Worm (Caenorhabditis elegans): ENCODE measurements around the gene F09E5.12.
A peak's percentile ranks its signal among the peaks of the same experiment; 100 is the strongest.

The F09E5.12 gene

ce11 chrII:5338301-5338700 is 32.2 kb downstream of the F09E5.12 start:
- TF ChIP-seq lin-1 (GFP tag; IDR thresholded peaks at IDR 0.05): no peak
- TF ChIP-seq nhr-77 (tag; optimal IDR thresholded peaks at IDR 0.05): peak; percentile 42
- TF ChIP-seq pha-4 (GFP tag; IDR thresholded peaks at IDR 0.05): no peak
- peak; percentile 92 for TF ChIP-seq pha-4 (tag; optimal IDR thresholded peaks at IDR 0.05)
- TF ChIP-seq unc-62 (GFP tag; optimal IDR thresholded peaks at IDR 0.05 in 1 of 2): no peak
- TF ChIP-seq unc-62 (tag; optimal IDR thresholded peaks at IDR 0.05): no peak
- no peak for TF ChIP-seq F44E2.7 (GFP tag; IDR thresholded peaks at IDR 0.05)
- no peak for TF ChIP-seq zfp-3 (GFP tag; conservative IDR thresholded peaks at IDR 0.05)
- TF ChIP-seq daf-19 (GFP tag; conservative IDR thresholded peaks at IDR 0.05): no peak
- no peak for TF ChIP-seq zip-2 (tag; optimal IDR thresholded peaks at IDR 0.05)
- TF ChIP-seq ztf-7 (tag; optimal IDR thresholded peaks at IDR 0.05): no peak
- no peak for TF ChIP-seq Y105C5A.15 (GFP tag; IDR thresholded peaks at IDR 0.05)
- no peak for TF ChIP-seq attf-4 (tag; optimal IDR thresholded peaks at IDR 0.05)
- peak; percentile 38 for TF ChIP-seq mes-2 (tag; optimal IDR thresholded peaks at IDR 0.05; ENCODE audit: poor library complexity, severe bottlenecking)
- no peak for TF ChIP-seq nhr-25 (tag; optimal IDR thresholded peaks at IDR 0.05; ENCODE audit: borderline replicate concordance, insufficient read depth)
- TF ChIP-seq ceh-32 (tag; optimal IDR thresholded peaks at IDR 0.05; ENCODE audit: poor library complexity): no peak
- no peak for TF ChIP-seq Y5F2A.4 (GFP tag; optimal IDR thresholded peaks at IDR 0.05)
- TF ChIP-seq ama-1 (optimal IDR thresholded peaks at IDR 0.05): peak; percentile 31
- peak; percentile 8; the same call in 1 of the 2 replicates for TF ChIP-seq lin-38 (GFP tag; IDR thresholded peaks at IDR 0.05)
- TF ChIP-seq nhr-28 (tag; optimal IDR thresholded peaks at IDR 0.05): peak; percentile 34
- TF ChIP-seq dmd-9 (GFP tag; IDR thresholded peaks at IDR 0.05): no peak
- no peak for TF ChIP-seq D1046.2 (GFP tag; IDR thresholded peaks at IDR 0.05)
- no peak for TF ChIP-seq lim-7 (GFP tag; IDR thresholded peaks at IDR 0.05)
- peak; percentile 83 for TF ChIP-seq hlh-30 (tag; optimal IDR thresholded peaks at IDR 0.05; ENCODE audit: insufficient read depth)
- TF ChIP-seq tra-1 (GFP tag; IDR thresholded peaks at IDR 0.05): 0 out of 2 replicates have a peak, but pooled peaks have one; percentile 20
- TF ChIP-seq ZK546.5 (tag; optimal IDR thresholded peaks at IDR 0.05): no peak
- TF ChIP-seq dve-1 (tag; optimal IDR thresholded peaks at IDR 0.05; ENCODE audit: insufficient read depth): peak; percentile 73
- TF ChIP-seq lin-29 (GFP tag; IDR thresholded peaks at IDR 0.05): no peak
- peak; percentile 91 for TF ChIP-seq aha-1 (tag)
- TF ChIP-seq snpc-1.2 (GFP tag; IDR thresholded peaks at IDR 0.05): no peak
- TF ChIP-seq daf-16 (GFP tag; optimal IDR thresholded peaks at IDR 0.05): peak in 1 of 2 experiments; percentile 5
- TF ChIP-seq daf-16 (tag; optimal IDR thresholded peaks at IDR 0.05): peak; percentile 86
- TF ChIP-seq nhr-48 (tag; optimal IDR thresholded peaks at IDR 0.05): no peak
- TF ChIP-seq hlh-11 (tag; optimal IDR thresholded peaks at IDR 0.05): peak; percentile 71
- no peak for TF ChIP-seq daf-12 (tag; optimal IDR thresholded peaks at IDR 0.05)
- TF ChIP-seq T20F7.1 (GFP tag; optimal IDR thresholded peaks at IDR 0.05): no peak
- TF ChIP-seq hmg-1.1 (GFP tag; IDR thresholded peaks at IDR 0.05): peak; percentile 22; the same call in 1 of the 2 replicates
- peak; percentile 12 for TF ChIP-seq mep-1 (tag; optimal IDR thresholded peaks at IDR 0.05)
- TF ChIP-seq nhr-11 (tag; optimal IDR thresholded peaks at IDR 0.05): no peak
- no peak for TF ChIP-seq F26F4.8 (GFP tag; conservative IDR thresholded peaks at IDR 0.05)
- peak; percentile 42 for TF ChIP-seq dmd-6 (GFP tag; IDR thresholded peaks at IDR 0.05)
- TF ChIP-seq ceh-20 (GFP tag; IDR thresholded peaks at IDR 0.05): no peak
- no peak for TF ChIP-seq mdt-29 (GFP tag; IDR thresholded peaks at IDR 0.05)
- peak; percentile 14; the same call in 1 of the 2 replicates for TF ChIP-seq T26A8.4 (GFP tag; IDR thresholded peaks at IDR 0.05)
- no peak for TF ChIP-seq spr-3 (GFP tag; optimal IDR thresholded peaks at IDR 0.05)
- no peak for TF ChIP-seq nhr-6 (tag; optimal IDR thresholded peaks at IDR 0.05)
- no peak for TF ChIP-seq unc-39 (tag; optimal IDR thresholded peaks at IDR 0.05)
- no peak for TF ChIP-seq fkh-10 (GFP tag; optimal IDR thresholded peaks at IDR 0.05)
- no peak for TF ChIP-seq zip-11 (GFP tag; IDR thresholded peaks at IDR 0.05)
- peak in 1 of 2 experiments; percentile 51 for TF ChIP-seq mdl-1 (tag; optimal IDR thresholded peaks at IDR 0.05)
- no peak for TF ChIP-seq nhr-237 (tag; optimal IDR thresholded peaks at IDR 0.05)
- TF ChIP-seq lsy-2 (tag; optimal IDR thresholded peaks at IDR 0.05): peak in 1 of 2 experiments; percentile 30
